Fruit fly (Drosophila melanogaster) whole organism, embryonic: ENCODE data around the gene VhaAC45RP.

Source experiments
- BtbVII ChIP-seq: fragments of 200-800 bp; sonication (Bioruptor generic); optimal IDR thresholded peaks from 3 replicates; lab custom pipeline; 2017; ENCODE audit warnings: missing biosample characterization, mild to moderate bottlenecking, missing genetic modification characterization
- CG11093 ChIP-seq: fragments of 200-800 bp; sonication (Bioruptor generic); IDR thresholded peaks from 3 replicates; pipeline ENCODE4 v1.3.6; 2022; ENCODE audit warnings: missing biosample characterization, missing genetic modification characterization
- CG11695 ChIP-seq: fragments of 200-800 bp; sonication (Bioruptor generic); IDR thresholded peaks from 3 replicates; pipeline ENCODE4 v1.3.6; 2022; ENCODE audit warnings: missing biosample characterization, missing genetic modification characterization
- CG13296 ChIP-seq: fragments of 200-800 bp; sonication (Bioruptor generic); optimal IDR thresholded peaks from 3 replicates; lab custom pipeline; 2018; ENCODE audit warnings: missing biosample characterization, mild to moderate bottlenecking, missing genetic modification characterization
- CG13624 ChIP-seq: fragments of 200-800 bp; sonication (Bioruptor generic); optimal IDR thresholded peaks from 2 replicates; lab custom pipeline; 2016; ENCODE audit warnings: missing biosample characterization, missing genetic modification characterization
- CG17359 ChIP-seq: fragments of 200-800 bp; sonication (Bioruptor generic); optimal IDR thresholded peaks from 3 replicates; lab custom pipeline; 2018; ENCODE audit warnings: missing biosample characterization, mild to moderate bottlenecking, missing genetic modification characterization, moderate library complexity
- CG3847 ChIP-seq: fragments of 200-800 bp; sonication (Bioruptor generic); IDR thresholded peaks from 2 replicates; pipeline ENCODE4 v1.3.6; 2022; ENCODE audit warnings: missing biosample characterization, missing genetic modification characterization
- CG3995 ChIP-seq: fragments of 200-800 bp; sonication (Bioruptor generic); optimal IDR thresholded peaks from 3 replicates; lab custom pipeline; 2016; ENCODE audit warnings: missing biosample characterization, missing genetic modification characterization
- CG42726 ChIP-seq: fragments of 200-800 bp; sonication (Bioruptor generic); IDR thresholded peaks from 2 replicates; pipeline ENCODE4 v1.3.6; 2022; ENCODE audit warnings: missing biosample characterization, missing genetic modification characterization; ENCODE audit not compliant: partially characterized antibody
- CG4282 ChIP-seq: fragments of 200-800 bp; sonication (Bioruptor generic); optimal IDR thresholded peaks from 2 replicates; lab custom pipeline; 2016; ENCODE audit warnings: missing biosample characterization, missing genetic modification characterization
- CG5953 ChIP-seq: fragments of 200-800 bp; sonication (Bioruptor generic); IDR thresholded peaks from 2 replicates; pipeline ENCODE4 v1.3.6; 2022; ENCODE audit warnings: missing biosample characterization, missing genetic modification characterization
- CG6654 ChIP-seq: fragments of 200-800 bp; sonication (Bioruptor generic); optimal IDR thresholded peaks from 2 replicates; lab custom pipeline; 2017; ENCODE audit warnings: missing biosample characterization, mild to moderate bottlenecking, missing genetic modification characterization
- CG6689 ChIP-seq: fragments of 200-800 bp; sonication (Bioruptor generic); IDR thresholded peaks from 2 replicates; pipeline ENCODE4 v1.3.6; 2022; ENCODE audit warnings: missing biosample characterization, missing genetic modification characterization
- CG7372 ChIP-seq: fragments of 200-800 bp; sonication (Bioruptor generic); IDR thresholded peaks from 2 replicates; pipeline ENCODE4 v1.3.6; 2022; ENCODE audit warnings: missing biosample characterization, missing genetic modification characterization
- CG8089 ChIP-seq: fragments of 200-800 bp; sonication (Bioruptor generic); optimal IDR thresholded peaks from 3 replicates; lab custom pipeline; 2016; ENCODE audit warnings: missing biosample characterization, missing genetic modification characterization
- CG8765 ChIP-seq: fragments of 200-800 bp; sonication (Bioruptor generic); IDR thresholded peaks from 2 replicates; pipeline ENCODE4 v1.3.6; 2022; ENCODE audit warnings: missing biosample characterization, missing genetic modification characterization
- Dad ChIP-seq: fragments of 200-800 bp; sonication (Bioruptor generic); optimal IDR thresholded peaks from 3 replicates; lab custom pipeline; 2016; ENCODE audit warnings: missing biosample characterization, missing genetic modification characterization
- Dip2 ChIP-seq: fragments of 200-800 bp; sonication (Bioruptor generic); IDR thresholded peaks from 2 replicates; pipeline ENCODE4 v1.3.6; 2022; ENCODE audit warnings: missing biosample characterization, missing genetic modification characterization
- Ets97D ChIP-seq: fragments of 200-800 bp; sonication (Bioruptor generic); optimal IDR thresholded peaks from 3 replicates; lab custom pipeline; 2016; ENCODE audit warnings: missing biosample characterization, missing genetic modification characterization
- GATAe ChIP-seq: fragments of 200-800 bp; sonication (Bioruptor generic); conservative IDR thresholded peaks from 2 replicates; pipeline ENCODE4 v1.3.6; 2022; ENCODE audit warnings: missing biosample characterization, missing genetic modification characterization
- Gug ChIP-seq: fragments of 200-800 bp; sonication (Bioruptor generic); IDR thresholded peaks from 4 replicates; pipeline ENCODE4 v1.3.6; 2022; ENCODE audit warnings: missing biosample characterization, missing genetic modification characterization
- HHEX ChIP-seq: fragments of 200-800 bp; sonication (Bioruptor generic); optimal IDR thresholded peaks from 3 replicates; lab custom pipeline; 2017; ENCODE audit warnings: missing biosample characterization, mild to moderate bottlenecking, missing genetic modification characterization, missing genetic modification reagents
- HLHmδ ChIP-seq: fragments of 200-800 bp; sonication (Bioruptor generic); optimal IDR thresholded peaks from 2 replicates; lab custom pipeline; 2018; ENCODE audit warnings: missing biosample characterization, mild to moderate bottlenecking, missing genetic modification characterization, moderate library complexity
- MBD-R2 ChIP-seq: fragments of 200-800 bp; sonication (Bioruptor generic); IDR thresholded peaks from 2 replicates; pipeline ENCODE4 v1.3.6; 2022; ENCODE audit warnings: missing biosample characterization, missing genetic modification characterization
- MTF-1 ChIP-seq: fragments of 200-800 bp; sonication (Bioruptor generic); optimal IDR thresholded peaks from 2 replicates; lab custom pipeline; 2018; ENCODE audit warnings: missing biosample characterization, mild to moderate bottlenecking, missing genetic modification characterization, borderline replicate concordance
- Mes4 ChIP-seq: fragments of 200-800 bp; sonication (Bioruptor generic); optimal IDR thresholded peaks from 2 replicates; lab custom pipeline; 2016; ENCODE audit warnings: missing biosample characterization, missing genetic modification characterization
- NC2β ChIP-seq: fragments of 200-800 bp; sonication (Bioruptor generic); optimal IDR thresholded peaks from 2 replicates; lab custom pipeline; 2016; ENCODE audit warnings: missing biosample characterization, missing genetic modification characterization
- Optix ChIP-seq: fragments of 200-800 bp; sonication (Bioruptor generic); IDR thresholded peaks from 3 replicates; pipeline ENCODE4 v1.3.6; 2022; ENCODE audit warnings: missing biosample characterization, missing genetic modification characterization
- ash1 ChIP-seq: fragments of 200-800 bp; sonication (Bioruptor generic); optimal IDR thresholded peaks from 2 replicates; lab custom pipeline; 2018; ENCODE audit warnings: missing biosample characterization, mild to moderate bottlenecking, missing genetic modification characterization
- chm ChIP-seq: fragments of 200-800 bp; sonication (Bioruptor generic); IDR thresholded peaks from 2 replicates; pipeline ENCODE4 v1.3.6; 2022; ENCODE audit warnings: missing biosample characterization, missing genetic modification characterization
- crol ChIP-seq: fragments of 200-800 bp; sonication (Bioruptor generic); IDR thresholded peaks from 2 replicates; pipeline ENCODE4 v1.3.6; 2022; ENCODE audit warnings: missing biosample characterization, missing genetic modification characterization
- crp ChIP-seq, 2 experiments: fragments of 200-800 bp; sonication (Bioruptor generic); optimal IDR thresholded peaks; 2 replicates in 1 of 2; 3 replicates in 1 of 2; lab custom pipeline; 2017; ENCODE audit warnings: missing biosample characterization in 2 of 2, missing genetic modification characterization in 2 of 2, mild to moderate bottlenecking in 1 of 2, moderate library complexity in 1 of 2
- dati ChIP-seq: fragments of 200-800 bp; sonication (Bioruptor generic); IDR thresholded peaks from 2 replicates; pipeline ENCODE4 v1.3.6; 2022; ENCODE audit warnings: missing biosample characterization, missing genetic modification characterization
- en ChIP-seq: fragments of 200-800 bp; sonication (Bioruptor generic); optimal IDR thresholded peaks from 2 replicates; lab custom pipeline; 2016; ENCODE audit warnings: missing biosample characterization, missing genetic modification characterization
- gcm2 ChIP-seq: fragments of 200-800 bp; sonication (Bioruptor generic); optimal IDR thresholded peaks from 2 replicates; lab custom pipeline; 2016; ENCODE audit warnings: missing biosample characterization, missing genetic modification characterization
- gsb ChIP-seq: fragments of 200-800 bp; sonication (Bioruptor generic); IDR thresholded peaks from 2 replicates; pipeline ENCODE4 v1.3.6; 2022; ENCODE audit warnings: missing biosample characterization, missing genetic modification characterization
- hbn ChIP-seq: fragments of 200-800 bp; sonication (Bioruptor generic); IDR thresholded peaks from 2 replicates; pipeline ENCODE4 v1.3.6; 2022; ENCODE audit warnings: missing biosample characterization, missing genetic modification characterization; ENCODE audit not compliant: partially characterized antibody
- jumu ChIP-seq: fragments of 200-800 bp; sonication (Bioruptor generic); optimal IDR thresholded peaks from 3 replicates; lab custom pipeline; 2016; ENCODE audit warnings: missing biosample characterization, missing genetic modification characterization
- kay ChIP-seq: fragments of 200-800 bp; sonication (Bioruptor generic); optimal IDR thresholded peaks from 2 replicates; lab custom pipeline; 2016; ENCODE audit warnings: missing biosample characterization, missing genetic modification characterization
- lbe ChIP-seq: fragments of 200-800 bp; sonication (Bioruptor generic); optimal IDR thresholded peaks from 2 replicates; lab custom pipeline; 2016; ENCODE audit warnings: missing biosample characterization, mild to moderate bottlenecking, missing genetic modification characterization
- lola ChIP-seq, 3 experiments: fragments of >200 bp in 2 of 3; fragments of 200-800 bp in 1 of 3; sonication (Bioruptor generic) in 1 of 3; optimal IDR thresholded peaks; 2 replicates each; lab custom pipeline; 2017 to 2019; ENCODE audit warnings: missing biosample characterization in 3 of 3, missing genetic modification characterization in 3 of 3, mild to moderate bottlenecking in 1 of 3, moderate library complexity in 1 of 3
- luna ChIP-seq: fragments of 200-800 bp; sonication (Bioruptor generic); optimal IDR thresholded peaks from 2 replicates; lab custom pipeline; 2016; ENCODE audit warnings: missing biosample characterization, missing genetic modification characterization
- nerfin-2 ChIP-seq: fragments of 200-800 bp; sonication (Bioruptor generic); IDR thresholded peaks from 2 replicates; pipeline ENCODE4 v1.3.6; 2022; ENCODE audit warnings: missing biosample characterization, missing genetic modification characterization; ENCODE audit not compliant: partially characterized antibody
- nom ChIP-seq: fragments of 200-800 bp; sonication (Bioruptor generic); optimal IDR thresholded peaks from 2 replicates; lab custom pipeline; 2017; ENCODE audit warnings: missing biosample characterization, missing genetic modification characterization, mild to moderate bottlenecking, moderate library complexity, missing genetic modification reagents
- pho ChIP-seq: fragments of 200-800 bp; sonication (Bioruptor generic); optimal IDR thresholded peaks from 2 replicates; lab custom pipeline; 2016; ENCODE audit warnings: missing biosample characterization, missing genetic modification characterization
- tup ChIP-seq: fragments of 200-800 bp; sonication (Bioruptor generic); optimal IDR thresholded peaks from 2 replicates; lab custom pipeline; 2016; ENCODE audit warnings: missing biosample characterization, mild to moderate bottlenecking, missing genetic modification characterization, moderate library complexity
- unc-4 ChIP-seq: fragments of 200-800 bp; sonication (Bioruptor generic); IDR thresholded peaks from 2 replicates; pipeline ENCODE4 v1.3.6; 2022; ENCODE audit warnings: missing biosample characterization, missing genetic modification characterization; ENCODE audit not compliant: partially characterized antibody
- usp ChIP-seq: fragments of >200 bp; optimal IDR thresholded peaks from 2 replicates; lab custom pipeline; 2017; ENCODE audit warnings: missing biosample characterization, missing genetic modification characterization
- zfh1 ChIP-seq: fragments of 200-800 bp; sonication (Bioruptor generic); IDR thresholded peaks from 3 replicates; pipeline ENCODE4 v1.3.6; 2022; ENCODE audit warnings: missing biosample characterization, missing genetic modification characterization

VhaAC45RP gene

DNA sequence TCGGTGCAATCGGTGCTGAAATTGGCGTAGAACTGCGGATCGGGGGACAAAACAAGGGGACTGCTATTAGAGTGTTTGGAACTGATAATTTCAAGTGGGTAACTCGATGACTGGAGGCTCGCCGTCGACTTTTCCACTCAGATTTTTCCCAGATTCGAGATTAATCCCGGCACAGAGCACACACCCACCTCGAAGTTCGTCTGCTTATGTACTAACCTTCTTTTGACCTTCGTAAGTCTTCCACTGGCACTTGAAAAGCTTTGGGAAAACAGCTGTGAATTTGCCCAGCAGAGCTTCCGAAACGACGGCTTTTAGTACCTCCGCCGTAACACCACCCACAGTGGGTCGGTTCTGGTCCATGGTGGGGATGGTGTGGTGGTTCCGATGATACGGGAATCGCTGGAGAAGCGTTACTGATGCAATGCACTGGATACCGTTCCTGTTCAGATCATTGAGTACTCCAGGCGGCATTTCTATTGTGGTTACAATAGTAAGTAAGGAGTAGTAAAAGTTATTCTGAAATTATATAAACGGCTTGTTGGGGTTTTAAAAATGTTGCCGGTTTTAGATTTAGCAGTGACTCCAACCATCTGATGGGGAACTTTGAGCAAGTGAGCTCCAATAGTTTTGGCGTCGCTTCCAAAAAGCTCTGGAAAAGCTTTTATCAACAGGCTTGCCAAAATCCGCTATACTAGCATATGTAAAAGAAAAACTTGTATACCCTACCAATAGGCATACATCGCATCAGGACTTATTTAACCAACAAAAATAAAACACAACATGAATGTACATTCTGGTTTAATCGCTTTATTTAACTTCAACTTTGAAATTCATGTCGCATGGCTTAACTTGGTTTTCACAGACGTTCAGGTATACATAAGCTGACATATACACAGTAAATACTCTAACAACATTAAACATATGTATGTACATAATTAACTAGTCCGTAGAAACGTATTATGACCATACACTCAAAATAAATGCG lies 31.9 kb downstream of the VhaAC45RP start, which contains the start of gene Tpi (continued):
- TF ChIP-seq hbn (no peak), MBD-R2 (peak; percentile 31; the same call in 1 of the 2 replicates), unc-4 (GFP tag; lab: Robert Waterston, UW) (no peak), gsb (GFP tag; lab: Robert Waterston, UW) (no peak), Optix (GFP tag; lab: Robert Waterston, UW) (no peak), Gug (GFP tag; lab: Robert Waterston, UW) (no peak), CG13296 (GFP tag; lab: Kevin White, UChicago) (no peak), lbe (GFP tag; lab: Kevin White, UChicago) (no peak), CG11093 (GFP tag; lab: Robert Waterston, UW) (no peak), HHEX (GFP tag; lab: Kevin White, UChicago) (no peak), chm (GFP tag; lab: Robert Waterston, UW) (no peak; the same call in 1 of the 2 replicates), CG8765 (GFP tag; lab: Robert Waterston, UW) (no peak), CG13624 (GFP tag; lab: Kevin White, UChicago) (no peak), pho (peak; percentile 28), Ets97D (GFP tag; lab: Kevin White, UChicago) (peak; percentile 6), Dad (GFP tag; lab: Kevin White, UChicago) (no peak), CG11695 (GFP tag; lab: Robert Waterston, UW) (no peak), CG4282 (GFP tag; lab: Kevin White, UChicago) (no peak), crp (GFP tag; optimal IDR thresholded peaks at IDR 0.05; lab: Kevin White, UChicago) (peak in 1 of 2 experiments; percentile 87), jumu (GFP tag; lab: Kevin White, UChicago) (no peak), zfh1 (GFP tag; lab: Robert Waterston, UW) (no peak), CG3847 (GFP tag; lab: Robert Waterston, UW) (no peak), CG17359 (no peak), kay (no peak), en (no peak), Dip2 (no peak), CG8089 (no peak), GATAe (no peak), CG6654 (GFP tag; lab: Kevin White, UChicago) (peak; percentile 90), CG3995 (GFP tag; lab: Kevin White, UChicago) (no peak), CG6689 (GFP tag; lab: Robert Waterston, UW) (no peak), usp (GFP tag; lab: Kevin White, UChicago) (no peak), HLHmδ (GFP tag; lab: Kevin White, UChicago) (no peak), BtbVII (GFP tag; lab: Kevin White, UChicago) (peak; percentile 9), NC2β (no peak), dati (no peak), Mes4 (GFP tag; lab: Kevin White, UChicago) (no peak), gcm2 (GFP tag; lab: Kevin White, UChicago) (no peak), luna (GFP tag; lab: Kevin White, UChicago) (no peak), lola (GFP tag; optimal IDR thresholded peaks at IDR 0.05; lab: Kevin White, UChicago) (no peak), CG42726 (GFP tag; lab: Robert Waterston, UW) (no peak), tup (GFP tag; lab: Kevin White, UChicago) (no peak), CG7372 (GFP tag; lab: Robert Waterston, UW) (no peak), CG5953 (no peak), crol (no peak), MTF-1 (no peak), nerfin-2 (GFP tag; lab: Robert Waterston, UW) (no peak), nom (no peak), ash1 (no peak)
